Worm (Caenorhabditis elegans) whole organism, L4 larva: ENCODE data around the gene C05D10.4.

Experiments used
- D1046.2 ChIP-seq: fragments of 200-800 bp; sonication (Bioruptor generic); IDR thresholded peaks from 2 replicates; pipeline ENCODE4 v1.3.6; 2022; ENCODE audit warnings: missing genetic modification characterization, missing compliant biosample characterization
- F10B5.3 ChIP-seq: sonication (generic microtip); optimal IDR thresholded peaks from 2 replicates; lab custom pipeline; 2016; ENCODE audit warnings: mild to moderate bottlenecking, missing genetic modification characterization, missing compliant biosample characterization
- F37D6.2 ChIP-seq: sonication (generic microtip); optimal IDR thresholded peaks from 2 replicates; lab custom pipeline; 2016; ENCODE audit warnings: mild to moderate bottlenecking, missing genetic modification characterization, missing compliant biosample characterization
- R02D3.7 ChIP-seq: fragments of 150-350 bp; sonication (generic microtip); optimal IDR thresholded peaks from 3 replicates; lab custom pipeline; 2014; ENCODE audit warnings: missing biosample characterization, missing genetic modification characterization
- T20F7.1 ChIP-seq: fragments of 200-800 bp; sonication (Bioruptor generic); optimal IDR thresholded peaks from 2 replicates; lab custom pipeline; 2018; ENCODE audit warnings: mild to moderate bottlenecking, missing genetic modification characterization, missing compliant biosample characterization
- Y105C5A.15 ChIP-seq: fragments of 200-800 bp; sonication (Bioruptor generic); IDR thresholded peaks from 2 replicates; pipeline ENCODE4 v1.3.6; 2022; ENCODE audit warnings: missing genetic modification characterization, missing compliant biosample characterization
- Y48G9A.11 ChIP-seq: fragments of 200-800 bp; sonication (Bioruptor generic); IDR thresholded peaks from 2 replicates; pipeline ENCODE4 v1.3.6; 2022; ENCODE audit warnings: missing genetic modification reagents, missing genetic modification characterization, missing compliant biosample characterization
- Y5F2A.4 ChIP-seq: fragments of 200-800 bp; sonication (Bioruptor generic); optimal IDR thresholded peaks from 2 replicates; lab custom pipeline; 2018; ENCODE audit warnings: mild to moderate bottlenecking, missing genetic modification characterization, missing compliant biosample characterization
- ZK337.2 ChIP-seq: fragments of 200-800 bp; sonication (Bioruptor generic); IDR thresholded peaks from 2 replicates; pipeline ENCODE4 v1.3.6; 2022; ENCODE audit warnings: missing genetic modification reagents, missing genetic modification characterization, missing compliant biosample characterization
- ZK546.5 ChIP-seq, 2 experiments: sonication (generic microtip); optimal IDR thresholded peaks; 2 replicates each; lab custom pipeline; 2017; ENCODE audit warnings: missing biosample characterization in 2 of 2, missing genetic modification characterization in 2 of 2
- aha-1 ChIP-seq: fragments of 150-350 bp; peaks from one replicate; lab custom pipeline; 2014; ENCODE audit warnings: missing biosample characterization, missing genetic modification characterization
- aly-2 ChIP-seq: sonication (generic microtip); optimal IDR thresholded peaks from 2 replicates; lab custom pipeline; 2018; ENCODE audit warnings: missing biosample characterization, missing genetic modification characterization
- ceh-28 ChIP-seq: fragments of 150-350 bp; optimal IDR thresholded peaks from 2 replicates; lab custom pipeline; 2014; ENCODE audit warnings: missing biosample characterization, missing genetic modification reagents, missing genetic modification characterization
- ceh-32 ChIP-seq: sonication (generic microtip); optimal IDR thresholded peaks from 2 replicates; lab custom pipeline; 2016; ENCODE audit warnings: mild to moderate bottlenecking, missing genetic modification characterization, missing compliant biosample characterization; ENCODE audit not compliant: poor library complexity
- ceh-44 ChIP-seq: fragments of 200-800 bp; sonication (Bioruptor generic); IDR thresholded peaks from 2 replicates; pipeline ENCODE4 v1.3.6; 2022; ENCODE audit warnings: missing genetic modification reagents, missing genetic modification characterization, missing compliant biosample characterization
- ces-1 ChIP-seq: fragments of 150-350 bp; sonication (generic microtip); optimal IDR thresholded peaks from 4 replicates; lab custom pipeline; 2014; ENCODE audit warnings: missing biosample characterization, missing genetic modification reagents, missing genetic modification characterization
- daf-12 ChIP-seq: fragments of 150-350 bp; optimal IDR thresholded peaks from 2 replicates; lab custom pipeline; 2014; ENCODE audit warnings: missing biosample characterization, missing genetic modification reagents, missing genetic modification characterization
- daf-16 ChIP-seq, 3 experiments: sonication (generic microtip); optimal IDR thresholded peaks; 2 replicates each; lab custom pipeline; 2016 to 2017; ENCODE audit warnings: missing genetic modification characterization in 3 of 3, missing genetic modification reagents in 3 of 3, mild to moderate bottlenecking in 2 of 3, missing compliant biosample characterization in 2 of 3, missing biosample characterization in 1 of 3, moderate library complexity in 1 of 3
- dmd-9 ChIP-seq: fragments of 200-800 bp; sonication (Bioruptor generic); IDR thresholded peaks from 2 replicates; pipeline ENCODE4 v1.3.6; 2022; ENCODE audit warnings: missing genetic modification reagents, missing genetic modification characterization, missing compliant biosample characterization
- duxl-1 ChIP-seq: sonication (generic microtip); optimal IDR thresholded peaks from 2 replicates; lab custom pipeline; 2016; ENCODE audit warnings: mild to moderate bottlenecking, missing genetic modification characterization, moderate library complexity, missing compliant biosample characterization; ENCODE audit not compliant: poor library complexity
- dve-1 ChIP-seq: sonication (generic microtip); optimal IDR thresholded peaks from 2 replicates; lab custom pipeline; 2017; ENCODE audit warnings: antibody characterized with exemption, mild to moderate bottlenecking, missing genetic modification characterization, missing compliant biosample characterization; ENCODE audit not compliant: insufficient read depth
- hif-1 ChIP-seq, 2 experiments: sonication (generic microtip); optimal IDR thresholded peaks; 2 replicates each; lab custom pipeline; 2016 to 2017; ENCODE audit warnings: missing compliant biosample characterization in 2 of 2, missing genetic modification characterization in 2 of 2, missing genetic modification reagents in 2 of 2, missing genotype in 2 of 2, mild to moderate bottlenecking in 1 of 2
- lin-38 ChIP-seq: fragments of 200-800 bp; sonication (Bioruptor generic); IDR thresholded peaks from 2 replicates; pipeline ENCODE4 v1.3.6; 2022; ENCODE audit warnings: missing genetic modification reagents, missing genetic modification characterization, missing compliant biosample characterization
- lin-39 ChIP-seq: fragments of 150-350 bp; optimal IDR thresholded peaks from 2 replicates; lab custom pipeline; 2014; ENCODE audit warnings: missing biosample characterization, missing genetic modification reagents, missing genetic modification characterization
- lsy-2 ChIP-seq, 2 experiments: fragments of 150-350 bp in 1 of 2; sonication (generic microtip) in 1 of 2; optimal IDR thresholded peaks; 2 replicates each; lab custom pipeline; 2014 to 2017; ENCODE audit warnings: missing biosample characterization in 2 of 2, missing genetic modification characterization in 2 of 2
- madf-9 ChIP-seq: fragments of 200-800 bp; sonication (Bioruptor generic); conservative IDR thresholded peaks from 2 replicates; pipeline ENCODE4 v1.3.6; 2022; ENCODE audit warnings: missing genetic modification reagents, missing genetic modification characterization, missing compliant biosample characterization
- mep-1 ChIP-seq: fragments of 150-350 bp; sonication (generic microtip); optimal IDR thresholded peaks from 3 replicates; lab custom pipeline; 2014; ENCODE audit warnings: missing biosample characterization, missing genetic modification characterization
- mxl-2 ChIP-seq: fragments of 200-800 bp; sonication (Bioruptor generic); conservative IDR thresholded peaks from 2 replicates; pipeline ENCODE4 v1.3.6; 2022; ENCODE audit warnings: missing genetic modification reagents, missing genetic modification characterization, missing compliant biosample characterization
- nhr-11 ChIP-seq: fragments of 150-350 bp; optimal IDR thresholded peaks from 2 replicates; lab custom pipeline; 2014; ENCODE audit warnings: missing biosample characterization, missing genetic modification characterization
- nhr-237 ChIP-seq: sonication (generic microtip); optimal IDR thresholded peaks from 2 replicates; lab custom pipeline; 2017; ENCODE audit warnings: missing biosample characterization, missing genetic modification characterization
- nhr-25 ChIP-seq: sonication (generic microtip); optimal IDR thresholded peaks from 2 replicates; lab custom pipeline; 2017; ENCODE audit warnings: missing genetic modification characterization, mild to moderate bottlenecking, missing compliant biosample characterization, antibody characterized with exemption, moderate library complexity, borderline replicate concordance; ENCODE audit not compliant: insufficient read depth
- nhr-41 ChIP-seq: fragments of 200-800 bp; sonication (Bioruptor generic); IDR thresholded peaks from 2 replicates; pipeline ENCODE4 v1.3.6; 2022; ENCODE audit warnings: missing genetic modification reagents, missing genetic modification characterization, missing compliant biosample characterization
- nhr-48 ChIP-seq: sonication (generic microtip); optimal IDR thresholded peaks from 2 replicates; lab custom pipeline; 2016; ENCODE audit warnings: mild to moderate bottlenecking, missing genetic modification characterization, missing compliant biosample characterization
- nhr-77 ChIP-seq: fragments of 150-350 bp; optimal IDR thresholded peaks from 2 replicates; lab custom pipeline; 2014; ENCODE audit warnings: missing biosample characterization, missing genetic modification characterization
- pha-4 ChIP-seq, 2 experiments: fragments of 150-350 bp in 1 of 2; fragments of 200-800 bp in 1 of 2; sonication (Bioruptor generic) in 1 of 2; IDR thresholded peaks in 1 of 2; optimal IDR thresholded peaks in 1 of 2; 2 replicates each; pipeline versions ENCODE4 v1.3.6 to Lab custom; 2014 to 2022; ENCODE audit warnings: missing genetic modification characterization in 2 of 2, missing genetic modification reagents in 2 of 2, missing biosample characterization in 1 of 2, missing compliant biosample characterization in 1 of 2
- saeg-2 ChIP-seq: fragments of 200-800 bp; sonication (Bioruptor generic); IDR thresholded peaks from 2 replicates; pipeline ENCODE4 v1.3.6; 2022; ENCODE audit warnings: missing genetic modification reagents, missing genetic modification characterization, missing compliant biosample characterization
- set-16 ChIP-seq: fragments of 200-800 bp; sonication (Bioruptor generic); IDR thresholded peaks from 2 replicates; pipeline ENCODE4 v1.3.6; 2022; ENCODE audit warnings: missing genetic modification reagents, missing genetic modification characterization, missing compliant biosample characterization
- skn-1 ChIP-seq: fragments of 150-350 bp; optimal IDR thresholded peaks from 2 replicates; lab custom pipeline; 2014; ENCODE audit warnings: missing biosample characterization, missing genetic modification characterization
- snpc-1.2 ChIP-seq: fragments of 200-800 bp; sonication (Bioruptor generic); IDR thresholded peaks from 2 replicates; pipeline ENCODE4 v1.3.6; 2022; ENCODE audit warnings: missing genetic modification reagents, missing genetic modification characterization, missing compliant biosample characterization
- tra-1 ChIP-seq: fragments of 200-800 bp; sonication (Bioruptor generic); IDR thresholded peaks from 2 replicates; pipeline ENCODE4 v1.3.6; 2022; ENCODE audit warnings: missing genetic modification reagents, missing genetic modification characterization, missing compliant biosample characterization
- unc-39 ChIP-seq: sonication (generic microtip); optimal IDR thresholded peaks from 2 replicates; lab custom pipeline; 2017; ENCODE audit warnings: missing biosample characterization, missing genetic modification characterization
- zfp-2 ChIP-seq: sonication (generic microtip); optimal IDR thresholded peaks from 2 replicates; lab custom pipeline; 2016; ENCODE audit warnings: mild to moderate bottlenecking, missing genetic modification characterization, missing compliant biosample characterization
- zfp-3 ChIP-seq: fragments of 200-800 bp; sonication (Bioruptor generic); conservative IDR thresholded peaks from 2 replicates; pipeline ENCODE4 v1.3.6; 2022; ENCODE audit warnings: missing genetic modification reagents, missing genetic modification characterization, missing compliant biosample characterization
- zip-2 ChIP-seq: fragments of 150-350 bp; optimal IDR thresholded peaks from 2 replicates; lab custom pipeline; 2014; ENCODE audit warnings: missing biosample characterization, missing genetic modification characterization
- ztf-7 ChIP-seq: fragments of 150-350 bp; optimal IDR thresholded peaks from 2 replicates; lab custom pipeline; 2014; ENCODE audit warnings: missing biosample characterization, missing genetic modification characterization

Gene C05D10.4

ce11 chrIII:6102762-6103161 lies at the start of gene C05D10.4:
TSS of gene C05D10.4 (minus strand) at chrIII:6102862.
- TF ChIP-seq ZK337.2 (no peak), nhr-25 (tag; lab: Kevin White, UChicago) (no peak), mxl-2 (GFP tag; lab: Robert Waterston, UW) (no peak)

- TF ChIP-seq Y48G9A.11, result peak; percentile 71; the same call in 1 of the 2 replicates
These were observed 49.4 kb upstream of the C05D10.4 start for ce11 chrIII:6152078-6152477.

ce11 chrIII:6149467-6150072 lies 46.9 kb upstream of the C05D10.4 start, which contains the start of the genes wht-7 and Y42G9A.1:
TSS of gene wht-7 (minus strand) at chrIII:6149597.
TSS of gene Y42G9A.1 (plus strand) at chrIII:6149961.
- TF ChIP-seq dmd-9 (GFP tag; lab: Robert Waterston, UW) (no peak), aha-1 (tag; lab: Kevin White, UChicago) (no peak), unc-39 (tag; lab: Kevin White, UChicago) (no peak), madf-9 (no peak), duxl-1 (tag; lab: Kevin White, UChicago) (no peak), set-16 (no peak), saeg-2 (0 out of 2 replicates have a peak, but pooled peaks have one; percentile 23), zfp-2 (no peak), daf-12 (tag; lab: Kevin White, UChicago) (no peak), snpc-1.2 (GFP tag; lab: Robert Waterston, UW) (no peak), Y105C5A.15 (GFP tag; lab: Robert Waterston, UW) (no peak), ZK546.5 (tag; optimal IDR thresholded peaks at IDR 0.05; lab: Kevin White, UChicago) (no peak), nhr-11 (no peak), nhr-48 (tag; lab: Kevin White, UChicago) (peak; percentile 50), hif-1 (tag; optimal IDR thresholded peaks at IDR 0.05; lab: Kevin White, UChicago) (no peak), nhr-25 (tag; lab: Kevin White, UChicago) (no peak), nhr-77 (tag; lab: Kevin White, UChicago) (no peak), mep-1 (tag; lab: Kevin White, UChicago) (no peak), ceh-28 (tag; lab: Kevin White, UChicago) (no peak), pha-4 (GFP tag; IDR thresholded peaks at IDR 0.05; lab: Robert Waterston, UW) (no peak), pha-4 (tag; optimal IDR thresholded peaks at IDR 0.05; lab: Kevin White, UChicago) (no peak), F10B5.3 (tag; lab: Kevin White, UChicago) (no peak), skn-1 (tag; lab: Kevin White, UChicago) (no peak), F37D6.2 (tag; lab: Kevin White, UChicago) (no peak), D1046.2 (GFP tag; lab: Robert Waterston, UW) (no peak), Y48G9A.11 (peak; percentile 42; the same call in 1 of the 2 replicates), dve-1 (peak; percentile 68), zip-2 (no peak), lin-38 (no peak), daf-16 (GFP tag; optimal IDR thresholded peaks at IDR 0.05; lab: Kevin White, UChicago) (no peak), daf-16 (tag; optimal IDR thresholded peaks at IDR 0.05; lab: Kevin White, UChicago) (peak; percentile 92), tra-1 (GFP tag; lab: Robert Waterston, UW) (no peak), Y5F2A.4 (no peak), ces-1 (GFP tag; lab: Kevin White, UChicago) (no peak), T20F7.1 (GFP tag; lab: Kevin White, UChicago) (no peak), nhr-237 (tag; lab: Kevin White, UChicago) (no peak), ztf-7 (tag; lab: Kevin White, UChicago) (no peak), lsy-2 (tag; optimal IDR thresholded peaks at IDR 0.05; lab: Kevin White, UChicago) (peak in 1 of 2 experiments; percentile 5), ceh-44 (GFP tag; lab: Robert Waterston, UW) (no peak), zfp-3 (no peak), aly-2 (tag; lab: Kevin White, UChicago) (no peak), lin-39 (tag; lab: Kevin White, UChicago) (no peak), R02D3.7 (tag; lab: Kevin White, UChicago) (no peak), ceh-32 (tag; lab: Kevin White, UChicago) (no peak), nhr-41 (GFP tag; lab: Robert Waterston, UW) (no peak)
